Fruit fly (Drosophila melanogaster) whole organism, prepupa: Measurements from ENCODE around the gene CG12011.
A peak's percentile ranks its signal among the peaks of the same experiment; 100 is the strongest.

ENCODE experiments used
- Blimp-1 ChIP-seq: fragments of 200-800 bp; sonication (Bioruptor generic); optimal IDR thresholded peaks from 3 replicates; lab custom pipeline; 2017; ENCODE audit warnings: missing biosample characterization, missing genetic modification characterization, mild to moderate bottlenecking, moderate library complexity, missing genetic modification reagents
- CG10631 ChIP-seq: fragments of 200-800 bp; sonication (Bioruptor generic); optimal IDR thresholded peaks from 2 replicates; lab custom pipeline; 2016; ENCODE audit warnings: missing biosample characterization, missing genetic modification characterization
- CG11294 ChIP-seq: fragments of 200-800 bp; sonication (Bioruptor generic); IDR thresholded peaks from 2 replicates; pipeline ENCODE4 v1.3.6; 2022; ENCODE audit warnings: missing biosample characterization, missing genetic modification characterization
- CG11902 ChIP-seq: fragments of 200-800 bp; sonication (Bioruptor generic); optimal IDR thresholded peaks from 3 replicates; lab custom pipeline; 2016; ENCODE audit warnings: missing biosample characterization, missing genetic modification characterization
- CG15336 ChIP-seq: fragments of 200-800 bp; sonication (Bioruptor generic); IDR thresholded peaks from 2 replicates; pipeline ENCODE4 v1.3.6; 2022; ENCODE audit warnings: missing biosample characterization, missing genetic modification characterization
- CG1621 ChIP-seq: fragments of 200-800 bp; sonication (Bioruptor generic); optimal IDR thresholded peaks from 3 replicates; lab custom pipeline; 2018; ENCODE audit warnings: missing biosample characterization, mild to moderate bottlenecking, missing genetic modification characterization
- CG16779 ChIP-seq: fragments of 200-800 bp; sonication (Bioruptor generic); optimal IDR thresholded peaks from 3 replicates; lab custom pipeline; 2017; ENCODE audit warnings: missing biosample characterization, mild to moderate bottlenecking, missing genetic modification characterization
- CG31627 ChIP-seq: fragments of 200-800 bp; sonication (Bioruptor generic); optimal IDR thresholded peaks from 3 replicates; lab custom pipeline; 2016; ENCODE audit warnings: missing biosample characterization, missing genetic modification characterization
- CG32006 ChIP-seq: fragments of 200-800 bp; sonication (Bioruptor generic); optimal IDR thresholded peaks from 3 replicates; lab custom pipeline; 2017; ENCODE audit warnings: missing biosample characterization, mild to moderate bottlenecking, missing genetic modification characterization
- CG34406 ChIP-seq: fragments of 200-800 bp; sonication (Bioruptor generic); optimal IDR thresholded peaks from 3 replicates; lab custom pipeline; 2016; ENCODE audit warnings: missing biosample characterization, missing genetic modification characterization
- CG4318 ChIP-seq: fragments of 200-800 bp; sonication (Bioruptor generic); optimal IDR thresholded peaks from 3 replicates; lab custom pipeline; 2017; ENCODE audit warnings: missing biosample characterization, mild to moderate bottlenecking, missing genetic modification characterization
- CG6163 ChIP-seq: fragments of 200-800 bp; sonication (Bioruptor generic); IDR thresholded peaks from 3 replicates; pipeline ENCODE4 v1.3.6; 2022; ENCODE audit warnings: missing biosample characterization, missing genetic modification characterization
- CG6276 ChIP-seq: fragments of 200-800 bp; sonication (Bioruptor generic); optimal IDR thresholded peaks from 2 replicates; lab custom pipeline; 2017; ENCODE audit warnings: missing biosample characterization, mild to moderate bottlenecking, missing genetic modification characterization
- CG6808 ChIP-seq: fragments of 200-800 bp; sonication (Bioruptor generic); optimal IDR thresholded peaks from 3 replicates; lab custom pipeline; 2017; ENCODE audit warnings: missing biosample characterization, missing genetic modification characterization, mild to moderate bottlenecking, moderate library complexity, missing genetic modification reagents
- CG8319 ChIP-seq: fragments of 200-800 bp; sonication (Bioruptor generic); optimal IDR thresholded peaks from 3 replicates; lab custom pipeline; 2016; ENCODE audit warnings: missing biosample characterization, missing genetic modification characterization
- CG9139 ChIP-seq: fragments of 200-800 bp; sonication (Bioruptor generic); optimal IDR thresholded peaks from 3 replicates; lab custom pipeline; 2017; ENCODE audit warnings: missing biosample characterization, mild to moderate bottlenecking, missing genetic modification characterization
- Eip75B ChIP-seq: fragments of 200-800 bp; sonication (Bioruptor generic); optimal IDR thresholded peaks from 3 replicates; lab custom pipeline; 2016; ENCODE audit warnings: missing biosample characterization, missing genetic modification characterization
- Eip78C ChIP-seq: fragments of 200-800 bp; sonication (Bioruptor generic); peaks from one replicate; lab custom pipeline; 2016; ENCODE audit warnings: missing biosample characterization, missing genetic modification characterization
- Eip93F ChIP-seq: fragments of 200-800 bp; sonication (Bioruptor generic); optimal IDR thresholded peaks from 2 replicates; lab custom pipeline; 2016; ENCODE audit warnings: missing biosample characterization, mild to moderate bottlenecking, missing genetic modification characterization
- Ets21C ChIP-seq: fragments of 200-800 bp; sonication (Bioruptor generic); optimal IDR thresholded peaks from 3 replicates; lab custom pipeline; 2016; ENCODE audit warnings: missing biosample characterization, missing genetic modification characterization
- Ets96B ChIP-seq: fragments of 200-800 bp; optimal IDR thresholded peaks from 2 replicates; lab custom pipeline; 2019; ENCODE audit warnings: missing biosample characterization, mild to moderate bottlenecking, missing genetic modification characterization, moderate library complexity
- Gug ChIP-seq: fragments of 200-800 bp; sonication (Bioruptor generic); IDR thresholded peaks from 2 replicates; pipeline ENCODE4 v1.3.6; 2022; ENCODE audit warnings: missing biosample characterization, missing genetic modification characterization
- Hr38 ChIP-seq: sonication (Bioruptor generic); optimal IDR thresholded peaks from 2 replicates; lab custom pipeline; 2016; ENCODE audit warnings: missing biosample characterization, missing genetic modification characterization
- Hr39 ChIP-seq: fragments of 200-800 bp; sonication (Bioruptor generic); optimal IDR thresholded peaks from 2 replicates; lab custom pipeline; 2016; ENCODE audit warnings: missing biosample characterization, missing genetic modification characterization
- Lpt ChIP-seq: fragments of 200-800 bp; sonication (Bioruptor generic); optimal IDR thresholded peaks from 3 replicates; lab custom pipeline; 2016; ENCODE audit warnings: missing biosample characterization, missing genetic modification characterization
- Met ChIP-seq: fragments of 200-800 bp; sonication (Bioruptor generic); optimal IDR thresholded peaks from 3 replicates; lab custom pipeline; 2016; ENCODE audit warnings: missing biosample characterization, missing genetic modification characterization
- OdsH ChIP-seq: fragments of 200-800 bp; sonication (Bioruptor generic); optimal IDR thresholded peaks from 3 replicates; lab custom pipeline; 2016; ENCODE audit warnings: missing biosample characterization, missing genetic modification characterization
- Smox ChIP-seq: fragments of 200-800 bp; sonication (Bioruptor generic); optimal IDR thresholded peaks from 3 replicates; lab custom pipeline; 2016; ENCODE audit warnings: missing biosample characterization, missing genetic modification characterization
- Sox14 ChIP-seq: fragments of 200-800 bp; sonication (Bioruptor generic); optimal IDR thresholded peaks from 3 replicates; lab custom pipeline; 2016; ENCODE audit warnings: missing biosample characterization, missing genetic modification characterization
- Sox15 ChIP-seq: fragments of 200-800 bp; sonication (Bioruptor generic); optimal IDR thresholded peaks from 3 replicates; lab custom pipeline; 2016; ENCODE audit warnings: missing biosample characterization, missing genetic modification characterization
- achi ChIP-seq: fragments of 200-800 bp; sonication (Bioruptor generic); optimal IDR thresholded peaks from 3 replicates; lab custom pipeline; 2016; ENCODE audit warnings: missing biosample characterization, missing genetic modification characterization
- acj6 ChIP-seq: fragments of 200-800 bp; sonication (Bioruptor generic); optimal IDR thresholded peaks from 3 replicates; lab custom pipeline; 2016; ENCODE audit warnings: missing biosample characterization, missing genetic modification characterization
- dac ChIP-seq: fragments of 200-800 bp; sonication (Bioruptor generic); optimal IDR thresholded peaks from 2 replicates; lab custom pipeline; 2017; ENCODE audit warnings: missing biosample characterization, mild to moderate bottlenecking, missing genetic modification characterization
- dsx ChIP-seq: fragments of 200-800 bp; optimal IDR thresholded peaks from 3 replicates; lab custom pipeline; 2019; ENCODE audit warnings: missing biosample characterization, mild to moderate bottlenecking, missing genetic modification characterization, moderate library complexity; ENCODE audit not compliant: poor library complexity, severe bottlenecking
- esn ChIP-seq: fragments of 200-800 bp; sonication (Bioruptor generic); optimal IDR thresholded peaks from 2 replicates; lab custom pipeline; 2016; ENCODE audit warnings: missing biosample characterization, mild to moderate bottlenecking, missing genetic modification characterization, moderate library complexity
- fd59A ChIP-seq: fragments of 200-800 bp; sonication (Bioruptor generic); optimal IDR thresholded peaks from 2 replicates; lab custom pipeline; 2017; ENCODE audit warnings: missing biosample characterization, mild to moderate bottlenecking, missing genetic modification characterization, missing genetic modification reagents
- fkh ChIP-seq: fragments of 200-800 bp; sonication (Bioruptor generic); optimal IDR thresholded peaks from 3 replicates; lab custom pipeline; 2017; ENCODE audit warnings: missing biosample characterization, mild to moderate bottlenecking, missing genetic modification characterization, moderate library complexity
- lz ChIP-seq: fragments of 200-800 bp; sonication (Bioruptor generic); optimal IDR thresholded peaks from 3 replicates; lab custom pipeline; 2016; ENCODE audit warnings: missing biosample characterization, missing genetic modification characterization
- net ChIP-seq: fragments of 200-800 bp; sonication (Bioruptor generic); optimal IDR thresholded peaks from 3 replicates; lab custom pipeline; 2016; ENCODE audit warnings: missing biosample characterization, missing genetic modification characterization
- salr ChIP-seq, 2 experiments: fragments of 200-800 bp; sonication (Bioruptor generic); optimal IDR thresholded peaks; 3 replicates each; lab custom pipeline; 2016 to 2018; ENCODE audit warnings: missing biosample characterization in 2 of 2, missing genetic modification characterization in 2 of 2, mild to moderate bottlenecking in 1 of 2
- spab ChIP-seq: fragments of 200-800 bp; sonication (Bioruptor generic); optimal IDR thresholded peaks from 2 replicates; lab custom pipeline; 2017; ENCODE audit warnings: missing biosample characterization, mild to moderate bottlenecking, missing genetic modification characterization, missing genetic modification reagents
- ss ChIP-seq, 2 experiments: fragments of 200-800 bp; sonication (Bioruptor generic); optimal IDR thresholded peaks; 2 replicates in 1 of 2; 3 replicates in 1 of 2; lab custom pipeline; 2017 to 2018; ENCODE audit warnings: mild to moderate bottlenecking in 2 of 2, missing biosample characterization in 2 of 2, missing genetic modification characterization in 2 of 2, moderate library complexity in 1 of 2
- svp ChIP-seq: fragments of 200-800 bp; sonication (Bioruptor generic); peaks from one replicate; lab custom pipeline; 2016; ENCODE audit warnings: missing biosample characterization, missing genetic modification characterization
- topi ChIP-seq: fragments of 200-800 bp; sonication (Bioruptor generic); optimal IDR thresholded peaks from 3 replicates; lab custom pipeline; 2016; ENCODE audit warnings: missing biosample characterization, missing genetic modification characterization
- vri ChIP-seq: fragments of 200-800 bp; sonication (Bioruptor generic); optimal IDR thresholded peaks from 3 replicates; lab custom pipeline; 2016; ENCODE audit warnings: missing biosample characterization, mild to moderate bottlenecking, missing genetic modification characterization

CG12011 gene

DNA sequence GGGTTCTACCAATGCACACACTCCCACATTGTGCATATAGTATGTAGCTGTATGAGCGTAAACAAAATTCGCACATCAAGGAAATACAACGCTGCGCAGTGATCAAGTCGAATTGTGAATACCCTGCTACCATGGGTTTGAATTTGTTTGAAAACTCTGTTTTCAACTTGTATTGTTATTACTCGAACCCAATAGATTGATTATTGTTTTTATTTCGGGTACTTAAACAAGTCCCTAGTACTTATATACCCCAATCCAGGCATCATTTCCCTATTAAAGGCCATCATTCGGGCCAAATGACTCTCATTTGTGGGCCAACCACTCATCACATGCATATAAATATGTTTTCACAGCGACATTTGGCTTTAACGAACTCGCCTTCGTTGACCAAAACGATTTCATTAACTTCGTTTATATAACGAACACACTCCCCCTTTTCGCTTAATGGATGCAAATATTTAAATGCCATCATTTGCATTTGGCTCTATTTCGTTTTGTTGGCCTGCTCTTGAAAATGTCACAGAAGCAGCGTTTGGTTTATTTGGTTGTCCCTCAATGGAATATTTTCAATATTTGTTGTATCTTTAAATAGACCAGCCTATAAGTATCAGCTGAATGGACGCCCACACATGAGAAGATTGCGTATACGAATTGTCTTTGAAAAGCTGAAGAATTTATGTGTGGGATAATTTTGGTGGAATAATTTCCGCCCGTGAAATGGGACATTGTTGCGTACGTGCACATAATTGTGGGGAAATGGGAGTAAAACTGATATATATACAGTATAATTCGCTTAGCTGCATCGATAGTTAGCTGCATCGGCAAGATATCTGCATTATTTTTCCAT, 45.9 kb downstream of the CG12011 start (continued):
- TF ChIP-seq topi (peak; percentile 36), Ets21C (GFP tag; lab: Kevin White, UChicago) (peak; percentile 56), CG8319 (GFP tag; lab: Kevin White, UChicago) (peak; percentile 18), fd59A (GFP tag; lab: Kevin White, UChicago) (peak; percentile 40), spab (GFP tag; lab: Kevin White, UChicago) (no peak), esn (GFP tag; lab: Kevin White, UChicago) (peak; percentile 74), Eip75B (GFP tag; lab: Kevin White, UChicago) (peak; percentile 35), Sox15 (GFP tag; lab: Kevin White, UChicago) (peak; percentile 57), Lpt (GFP tag; lab: Kevin White, UChicago) (peak; percentile 33), ss (GFP tag; optimal IDR thresholded peaks at IDR 0.05; lab: Kevin White, UChicago) (no peak), dac (GFP tag; lab: Kevin White, UChicago) (no peak), fkh (peak; percentile 14), Met (GFP tag; lab: Kevin White, UChicago) (peak; percentile 65), dsx (GFP tag; lab: Kevin White, UChicago) (no peak), Ets96B (no peak), achi (no peak)

DNA sequence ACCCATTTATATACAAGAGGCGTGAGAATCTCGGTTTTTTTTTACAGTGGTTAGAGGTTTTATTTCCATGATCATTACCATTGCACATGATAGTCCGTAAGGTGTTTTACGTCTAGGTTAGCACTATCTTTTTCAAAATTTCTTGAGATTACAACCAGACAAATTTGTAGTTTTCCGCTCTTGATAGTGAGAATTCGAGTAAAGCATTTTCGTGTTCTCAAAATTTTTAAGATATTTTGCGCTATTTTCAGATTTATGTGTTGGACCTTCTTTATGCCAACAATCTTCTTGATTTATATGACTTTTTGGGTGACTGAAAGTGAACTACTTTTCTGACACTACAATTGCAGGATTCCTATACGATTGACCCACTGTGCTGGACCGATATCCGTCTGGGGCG, 46.7 kb downstream of the CG12011 start:
- peak; percentile 40 for TF ChIP-seq net (GFP tag; lab: Kevin White, UChicago)
- peak in 1 of 2 experiments; percentile 9 for TF ChIP-seq ss (GFP tag; optimal IDR thresholded peaks at IDR 0.05; lab: Kevin White, UChicago)
- TF ChIP-seq Sox14: peak; percentile 5
- peak; percentile 18 for TF ChIP-seq CG34406
- TF ChIP-seq svp (GFP tag; lab: Kevin White, UChicago): no peak
- TF ChIP-seq CG16779 (tag; lab: Kevin White, UChicago): no peak
- TF ChIP-seq Met (GFP tag; lab: Kevin White, UChicago): peak; percentile 30
- no peak for TF ChIP-seq fkh
- TF ChIP-seq CG11294: peak; percentile 45
- TF ChIP-seq Ets21C (GFP tag; lab: Kevin White, UChicago): no peak
- peak; percentile 60 for TF ChIP-seq CG31627
- TF ChIP-seq CG6808 (GFP tag; lab: Kevin White, UChicago): no peak
- TF ChIP-seq CG1621 (tag; lab: Kevin White, UChicago): no peak
- no peak for TF ChIP-seq Gug
- TF ChIP-seq Eip93F (GFP tag; lab: Kevin White, UChicago): no peak
- TF ChIP-seq esn (GFP tag; lab: Kevin White, UChicago): peak; percentile 41
- TF ChIP-seq salr (GFP tag; optimal IDR thresholded peaks at IDR 0.05; lab: Kevin White, UChicago): peak in 1 of 2 experiments; percentile 21
- TF ChIP-seq Blimp-1: no peak
- peak; percentile 15 for TF ChIP-seq Sox15 (GFP tag; lab: Kevin White, UChicago)
- TF ChIP-seq dac (GFP tag; lab: Kevin White, UChicago): peak; percentile 3
- no peak for TF ChIP-seq Lpt (GFP tag; lab: Kevin White, UChicago)
- TF ChIP-seq topi: peak; percentile 49
- TF ChIP-seq spab (GFP tag; lab: Kevin White, UChicago): no peak
- no peak for TF ChIP-seq CG6276 (GFP tag; lab: Kevin White, UChicago)
- TF ChIP-seq OdsH: peak; percentile 38
- peak; percentile 40 for TF ChIP-seq CG4318 (GFP tag; lab: Kevin White, UChicago)
- TF ChIP-seq Eip75B (GFP tag; lab: Kevin White, UChicago): peak; percentile 14
- TF ChIP-seq Eip78C (GFP tag; lab: Kevin White, UChicago): peak; percentile 65
- TF ChIP-seq CG9139 (GFP tag; lab: Kevin White, UChicago): no peak
- no peak for TF ChIP-seq CG6163 (GFP tag; lab: Robert Waterston, UW)
- TF ChIP-seq CG11902: no peak
- no peak for TF ChIP-seq CG8319 (GFP tag; lab: Kevin White, UChicago)
- no peak for TF ChIP-seq dsx (GFP tag; lab: Kevin White, UChicago)
- no peak for TF ChIP-seq Hr38 (GFP tag; lab: Kevin White, UChicago)
- TF ChIP-seq Ets96B: no peak
- TF ChIP-seq CG32006 (GFP tag; lab: Kevin White, UChicago): peak; percentile 64
- TF ChIP-seq Smox: peak; percentile 35
- peak; percentile 23 for TF ChIP-seq CG10631 (GFP tag; lab: Kevin White, UChicago)
- TF ChIP-seq CG15336: peak; percentile 40; the same call in 1 of the 2 replicates
- TF ChIP-seq Hr39 (GFP tag; lab: Kevin White, UChicago): peak; percentile 48
- no peak for TF ChIP-seq vri (GFP tag; lab: Kevin White, UChicago)
- TF ChIP-seq lz: peak; percentile 22
- peak; percentile 18 for TF ChIP-seq acj6 (GFP tag; lab: Kevin White, UChicago)
